Fruit fly (Drosophila melanogaster) whole organism, prepupa: ENCODE data around the gene dre4.

Experiments
- Blimp-1 ChIP-seq: fragments of 200-800 bp; sonication (Bioruptor generic); optimal IDR thresholded peaks from 3 replicates; lab custom pipeline; 2017; ENCODE audit warnings: missing biosample characterization, missing genetic modification characterization, mild to moderate bottlenecking, moderate library complexity, missing genetic modification reagents
- CG10631 ChIP-seq: fragments of 200-800 bp; sonication (Bioruptor generic); optimal IDR thresholded peaks from 2 replicates; lab custom pipeline; 2016; ENCODE audit warnings: missing biosample characterization, missing genetic modification characterization
- CG10669 ChIP-seq: fragments of 200-800 bp; sonication (Bioruptor generic); optimal IDR thresholded peaks from 3 replicates; lab custom pipeline; 2018; ENCODE audit warnings: missing biosample characterization, mild to moderate bottlenecking, missing genetic modification characterization, moderate library complexity
- CG11762 ChIP-seq: fragments of 200-800 bp; sonication (Bioruptor generic); optimal IDR thresholded peaks from 3 replicates; lab custom pipeline; 2016; ENCODE audit warnings: missing biosample characterization, missing genetic modification characterization; ENCODE audit not compliant: insufficient read depth
- CG11902 ChIP-seq: fragments of 200-800 bp; sonication (Bioruptor generic); optimal IDR thresholded peaks from 3 replicates; lab custom pipeline; 2016; ENCODE audit warnings: missing biosample characterization, missing genetic modification characterization
- CG15336 ChIP-seq: fragments of 200-800 bp; sonication (Bioruptor generic); IDR thresholded peaks from 2 replicates; pipeline ENCODE4 v1.3.6; 2022; ENCODE audit warnings: missing biosample characterization, missing genetic modification characterization
- CG1621 ChIP-seq: fragments of 200-800 bp; sonication (Bioruptor generic); optimal IDR thresholded peaks from 3 replicates; lab custom pipeline; 2018; ENCODE audit warnings: missing biosample characterization, mild to moderate bottlenecking, missing genetic modification characterization
- CG16779 ChIP-seq: fragments of 200-800 bp; sonication (Bioruptor generic); optimal IDR thresholded peaks from 3 replicates; lab custom pipeline; 2017; ENCODE audit warnings: missing biosample characterization, mild to moderate bottlenecking, missing genetic modification characterization
- CG3032 ChIP-seq: fragments of 200-800 bp; optimal IDR thresholded peaks from 2 replicates; lab custom pipeline; 2019; ENCODE audit warnings: missing biosample characterization, mild to moderate bottlenecking, missing genetic modification characterization, moderate library complexity
- CG31627 ChIP-seq: fragments of 200-800 bp; sonication (Bioruptor generic); optimal IDR thresholded peaks from 3 replicates; lab custom pipeline; 2016; ENCODE audit warnings: missing biosample characterization, missing genetic modification characterization
- CG34406 ChIP-seq: fragments of 200-800 bp; sonication (Bioruptor generic); optimal IDR thresholded peaks from 3 replicates; lab custom pipeline; 2016; ENCODE audit warnings: missing biosample characterization, missing genetic modification characterization
- CG6276 ChIP-seq: fragments of 200-800 bp; sonication (Bioruptor generic); optimal IDR thresholded peaks from 2 replicates; lab custom pipeline; 2017; ENCODE audit warnings: missing biosample characterization, mild to moderate bottlenecking, missing genetic modification characterization
- CG6792 ChIP-seq: fragments of 200-800 bp; sonication (Bioruptor generic); optimal IDR thresholded peaks from 3 replicates; lab custom pipeline; 2016; ENCODE audit warnings: missing biosample characterization, missing genetic modification characterization
- CG6808 ChIP-seq: fragments of 200-800 bp; sonication (Bioruptor generic); optimal IDR thresholded peaks from 3 replicates; lab custom pipeline; 2017; ENCODE audit warnings: missing biosample characterization, missing genetic modification characterization, mild to moderate bottlenecking, moderate library complexity, missing genetic modification reagents
- CG6854 ChIP-seq: fragments of 200-800 bp; sonication (Bioruptor generic); optimal IDR thresholded peaks from 2 replicates; lab custom pipeline; 2017; ENCODE audit warnings: missing biosample characterization, mild to moderate bottlenecking, missing genetic modification characterization
- CG7368 ChIP-seq: fragments of 200-800 bp; sonication (Bioruptor generic); optimal IDR thresholded peaks from 3 replicates; lab custom pipeline; 2016; ENCODE audit warnings: missing biosample characterization, missing genetic modification characterization
- CG8119 ChIP-seq: fragments of 200-800 bp; sonication (Bioruptor generic); IDR thresholded peaks from 3 replicates; pipeline ENCODE4 v1.3.6; 2022; ENCODE audit warnings: missing biosample characterization, missing genetic modification characterization
- CG8319 ChIP-seq: fragments of 200-800 bp; sonication (Bioruptor generic); optimal IDR thresholded peaks from 3 replicates; lab custom pipeline; 2016; ENCODE audit warnings: missing biosample characterization, missing genetic modification characterization
- CG8632 ChIP-seq: fragments of 200-800 bp; sonication (Bioruptor generic); optimal IDR thresholded peaks from 3 replicates; lab custom pipeline; 2016; ENCODE audit warnings: missing biosample characterization, missing genetic modification characterization
- CG9139 ChIP-seq: fragments of 200-800 bp; sonication (Bioruptor generic); optimal IDR thresholded peaks from 3 replicates; lab custom pipeline; 2017; ENCODE audit warnings: missing biosample characterization, mild to moderate bottlenecking, missing genetic modification characterization
- Hr38 ChIP-seq: sonication (Bioruptor generic); optimal IDR thresholded peaks from 2 replicates; lab custom pipeline; 2016; ENCODE audit warnings: missing biosample characterization, missing genetic modification characterization
- Hr39 ChIP-seq: fragments of 200-800 bp; sonication (Bioruptor generic); optimal IDR thresholded peaks from 2 replicates; lab custom pipeline; 2016; ENCODE audit warnings: missing biosample characterization, missing genetic modification characterization
- Met ChIP-seq: fragments of 200-800 bp; sonication (Bioruptor generic); optimal IDR thresholded peaks from 3 replicates; lab custom pipeline; 2016; ENCODE audit warnings: missing biosample characterization, missing genetic modification characterization
- achi ChIP-seq: fragments of 200-800 bp; sonication (Bioruptor generic); optimal IDR thresholded peaks from 3 replicates; lab custom pipeline; 2016; ENCODE audit warnings: missing biosample characterization, missing genetic modification characterization
- acj6 ChIP-seq: fragments of 200-800 bp; sonication (Bioruptor generic); optimal IDR thresholded peaks from 3 replicates; lab custom pipeline; 2016; ENCODE audit warnings: missing biosample characterization, missing genetic modification characterization
- dsx ChIP-seq: fragments of 200-800 bp; optimal IDR thresholded peaks from 3 replicates; lab custom pipeline; 2019; ENCODE audit warnings: missing biosample characterization, mild to moderate bottlenecking, missing genetic modification characterization, moderate library complexity; ENCODE audit not compliant: poor library complexity, severe bottlenecking
- eg ChIP-seq: fragments of 200-800 bp; sonication (Bioruptor generic); IDR thresholded peaks from 3 replicates; pipeline ENCODE4 v1.3.6; 2022; ENCODE audit warnings: missing biosample characterization, missing genetic modification characterization
- esn ChIP-seq: fragments of 200-800 bp; sonication (Bioruptor generic); optimal IDR thresholded peaks from 2 replicates; lab custom pipeline; 2016; ENCODE audit warnings: missing biosample characterization, mild to moderate bottlenecking, missing genetic modification characterization, moderate library complexity
- fd59A ChIP-seq: fragments of 200-800 bp; sonication (Bioruptor generic); optimal IDR thresholded peaks from 2 replicates; lab custom pipeline; 2017; ENCODE audit warnings: missing biosample characterization, mild to moderate bottlenecking, missing genetic modification characterization, missing genetic modification reagents
- fkh ChIP-seq: fragments of 200-800 bp; sonication (Bioruptor generic); optimal IDR thresholded peaks from 3 replicates; lab custom pipeline; 2017; ENCODE audit warnings: missing biosample characterization, mild to moderate bottlenecking, missing genetic modification characterization, moderate library complexity
- lz ChIP-seq: fragments of 200-800 bp; sonication (Bioruptor generic); optimal IDR thresholded peaks from 3 replicates; lab custom pipeline; 2016; ENCODE audit warnings: missing biosample characterization, missing genetic modification characterization
- pdm3 ChIP-seq: fragments of 200-800 bp; sonication (Bioruptor generic); optimal IDR thresholded peaks from 3 replicates; lab custom pipeline; 2016; ENCODE audit warnings: missing biosample characterization, missing genetic modification characterization
- salr ChIP-seq, 2 experiments: fragments of 200-800 bp; sonication (Bioruptor generic); optimal IDR thresholded peaks; 3 replicates each; lab custom pipeline; 2016 to 2018; ENCODE audit warnings: missing biosample characterization in 2 of 2, missing genetic modification characterization in 2 of 2, mild to moderate bottlenecking in 1 of 2
- spab ChIP-seq: fragments of 200-800 bp; sonication (Bioruptor generic); optimal IDR thresholded peaks from 2 replicates; lab custom pipeline; 2017; ENCODE audit warnings: missing biosample characterization, mild to moderate bottlenecking, missing genetic modification characterization, missing genetic modification reagents
- ss ChIP-seq, 2 experiments: fragments of 200-800 bp; sonication (Bioruptor generic); optimal IDR thresholded peaks; 2 replicates in 1 of 2; 3 replicates in 1 of 2; lab custom pipeline; 2017 to 2018; ENCODE audit warnings: mild to moderate bottlenecking in 2 of 2, missing biosample characterization in 2 of 2, missing genetic modification characterization in 2 of 2, moderate library complexity in 1 of 2
- svp ChIP-seq: fragments of 200-800 bp; sonication (Bioruptor generic); peaks from one replicate; lab custom pipeline; 2016; ENCODE audit warnings: missing biosample characterization, missing genetic modification characterization
- vri ChIP-seq: fragments of 200-800 bp; sonication (Bioruptor generic); optimal IDR thresholded peaks from 3 replicates; lab custom pipeline; 2016; ENCODE audit warnings: missing biosample characterization, mild to moderate bottlenecking, missing genetic modification characterization

Gene dre4

dm6 chr3L:1856467-1857350, 19.4 kb downstream of the dre4 start, which contains the start of gene CG12024 (continued):
- peak; percentile 7 for TF ChIP-seq fkh (GFP tag; lab: Kevin White, UChicago)
- no peak for TF ChIP-seq CG6792
- TF ChIP-seq CG6854, result no peak
- no peak for TF ChIP-seq Blimp-1
- peak; percentile 66 for TF ChIP-seq esn (GFP tag; lab: Kevin White, UChicago)
- peak; percentile 5 for TF ChIP-seq CG7368 (GFP tag; lab: Kevin White, UChicago)
- TF ChIP-seq Met (GFP tag; lab: Kevin White, UChicago), result peak; percentile 69
- TF ChIP-seq dsx, result no peak
- TF ChIP-seq CG1621 (tag; lab: Kevin White, UChicago), result no peak
- TF ChIP-seq CG31627 (GFP tag; lab: Kevin White, UChicago), result peak; percentile 74
- no peak for TF ChIP-seq CG15336
- TF ChIP-seq CG6276 (GFP tag; lab: Kevin White, UChicago), result no peak
- peak; percentile 15 for TF ChIP-seq CG6808 (GFP tag; lab: Kevin White, UChicago)
- peak; percentile 60 for TF ChIP-seq acj6 (GFP tag; lab: Kevin White, UChicago)
- no peak for TF ChIP-seq salr (GFP tag; optimal IDR thresholded peaks at IDR 0.05; lab: Kevin White, UChicago)
- no peak for TF ChIP-seq CG8632 (GFP tag; lab: Kevin White, UChicago)
- TF ChIP-seq CG3032 (tag; lab: Kevin White, UChicago), result peak; percentile 66
- TF ChIP-seq CG11902, result peak; percentile 56
- no peak for TF ChIP-seq fd59A (GFP tag; lab: Kevin White, UChicago)
- TF ChIP-seq spab, result no peak
- TF ChIP-seq eg (GFP tag; lab: Robert Waterston, UW), result peak; percentile 38; the same call in 1 of the 3 replicates
- peak; percentile 69 for TF ChIP-seq CG10631 (GFP tag; lab: Kevin White, UChicago)
- no peak for TF ChIP-seq Hr38 (GFP tag; lab: Kevin White, UChicago)
- TF ChIP-seq ss (GFP tag; optimal IDR thresholded peaks at IDR 0.05; lab: Kevin White, UChicago), result peak in 1 of 2 experiments; percentile 4
- peak; percentile 96 for TF ChIP-seq svp (GFP tag; lab: Kevin White, UChicago)
- TF ChIP-seq CG8319 (GFP tag; lab: Kevin White, UChicago), result peak; percentile 20
- no peak for TF ChIP-seq CG8119 (GFP tag; lab: Robert Waterston, UW)
- TF ChIP-seq CG34406 (GFP tag; lab: Kevin White, UChicago), result peak; percentile 32
- TF ChIP-seq CG11762 (GFP tag; lab: Kevin White, UChicago), result peak; percentile 9
- TF ChIP-seq CG16779 (tag; lab: Kevin White, UChicago), result no peak
- TF ChIP-seq vri (GFP tag; lab: Kevin White, UChicago), result peak; percentile 15
- TF ChIP-seq pdm3 (GFP tag; lab: Kevin White, UChicago), result peak; percentile 76
- TF ChIP-seq CG9139, result no peak
- peak; percentile 76 for TF ChIP-seq Hr39 (GFP tag; lab: Kevin White, UChicago)
- TF ChIP-seq, all 60 proteins: peak for 42

dm6 chr3L:1855491-1855890, 20.6 kb downstream of the dre4 start, which contains the start of gene CNMa:
Gene CNMa, minus strand, starts transcription at chr3L:1855591.
- TF ChIP-seq svp (GFP tag; lab: Kevin White, UChicago), result peak; percentile 36
- no peak for TF ChIP-seq dsx
- TF ChIP-seq CG3032 (tag; lab: Kevin White, UChicago), result no peak

dm6 chr3L:1853277-1853676, 22.8 kb downstream of the dre4 start:
- no peak for TF ChIP-seq achi (GFP tag; lab: Kevin White, UChicago)
- TF ChIP-seq svp (GFP tag; lab: Kevin White, UChicago), result peak; percentile 96
- TF ChIP-seq lz (GFP tag; lab: Kevin White, UChicago), result no peak
- no peak for TF ChIP-seq eg (GFP tag; lab: Robert Waterston, UW)
- TF ChIP-seq CG10669 (GFP tag; lab: Kevin White, UChicago), result no peak
- TF ChIP-seq, all 60 proteins: peak for 1
